Fruit fly (Drosophila melanogaster) whole organism, embryonic: ENCODE measurements around the gene cni.

Source experiments
- CG10209 ChIP-seq: fragments of 200-800 bp; sonication (Bioruptor generic); optimal IDR thresholded peaks from 3 replicates; lab custom pipeline; 2017; ENCODE audit warnings: missing biosample characterization, mild to moderate bottlenecking, missing genetic modification characterization, missing genetic modification reagents
- CG10267 ChIP-seq: fragments of 200-800 bp; sonication (Bioruptor generic); optimal IDR thresholded peaks from 2 replicates; lab custom pipeline; 2018; ENCODE audit warnings: missing biosample characterization, mild to moderate bottlenecking, missing genetic modification characterization, moderate library complexity
- CG11085 ChIP-seq: fragments of 200-800 bp; sonication (Bioruptor generic); IDR thresholded peaks from 2 replicates; pipeline ENCODE4 v1.3.6; 2022; ENCODE audit warnings: missing biosample characterization, missing genetic modification characterization
- CG11247 ChIP-seq: fragments of 200-800 bp; sonication (Bioruptor generic); IDR thresholded peaks from 2 replicates; pipeline ENCODE4 v1.3.6; 2022; ENCODE audit warnings: missing biosample characterization, missing genetic modification characterization
- CG12219 ChIP-seq: fragments of 200-800 bp; sonication (Bioruptor generic); optimal IDR thresholded peaks from 3 replicates; lab custom pipeline; 2018; ENCODE audit warnings: missing biosample characterization, mild to moderate bottlenecking, missing genetic modification characterization
- CG14860 ChIP-seq: fragments of 200-800 bp; sonication (Bioruptor generic); IDR thresholded peaks from 3 replicates; pipeline ENCODE4 v1.3.6; 2022; ENCODE audit warnings: missing biosample characterization, missing genetic modification characterization; ENCODE audit not compliant: partially characterized antibody
- CG15479 ChIP-seq: fragments of 200-800 bp; sonication (Bioruptor generic); optimal IDR thresholded peaks from 3 replicates; lab custom pipeline; 2019; ENCODE audit warnings: missing biosample characterization, mild to moderate bottlenecking, missing genetic modification characterization, moderate library complexity
- CG17186 ChIP-seq: fragments of 200-800 bp; sonication (Bioruptor generic); optimal IDR thresholded peaks from 3 replicates; lab custom pipeline; 2017; ENCODE audit warnings: missing biosample characterization, missing genetic modification reagents, missing genetic modification characterization
- CG17361 ChIP-seq: fragments of 200-800 bp; sonication (Bioruptor generic); IDR thresholded peaks from 3 replicates; pipeline ENCODE4 v1.3.6; 2022; ENCODE audit warnings: missing biosample characterization, missing genetic modification characterization
- CG17829 ChIP-seq: fragments of 200-800 bp; optimal IDR thresholded peaks from 2 replicates; lab custom pipeline; 2019; ENCODE audit warnings: missing biosample characterization, mild to moderate bottlenecking, missing genetic modification characterization, moderate library complexity
- CG2202 ChIP-seq: fragments of 200-800 bp; sonication (Bioruptor generic); optimal IDR thresholded peaks from 2 replicates; lab custom pipeline; 2018; ENCODE audit warnings: missing biosample characterization, mild to moderate bottlenecking, missing genetic modification characterization
- CG2889 ChIP-seq: fragments of 200-800 bp; sonication (Bioruptor generic); IDR thresholded peaks from 3 replicates; pipeline ENCODE4 v1.3.6; 2022; ENCODE audit warnings: missing biosample characterization, missing genetic modification characterization
- CG30431 ChIP-seq: fragments of 200-800 bp; sonication (Bioruptor generic); optimal IDR thresholded peaks from 2 replicates; lab custom pipeline; 2017; ENCODE audit warnings: missing biosample characterization, missing genetic modification characterization
- CG31365 ChIP-seq: fragments of 200-800 bp; sonication (Bioruptor generic); optimal IDR thresholded peaks from 2 replicates; lab custom pipeline; 2018; ENCODE audit warnings: missing biosample characterization, mild to moderate bottlenecking, missing genetic modification characterization
- CG34422 ChIP-seq: fragments of 200-800 bp; sonication (Bioruptor generic); IDR thresholded peaks from 3 replicates; pipeline ENCODE4 v1.3.6; 2022; ENCODE audit warnings: missing biosample characterization, missing genetic modification characterization
- CG3838 ChIP-seq: fragments of 200-800 bp; sonication (Bioruptor generic); optimal IDR thresholded peaks from 3 replicates; lab custom pipeline; 2016; ENCODE audit warnings: missing biosample characterization, missing genetic modification characterization
- CG4282 ChIP-seq: fragments of 200-800 bp; sonication (Bioruptor generic); optimal IDR thresholded peaks from 2 replicates; lab custom pipeline; 2016; ENCODE audit warnings: missing biosample characterization, missing genetic modification characterization
- CG5953 ChIP-seq: fragments of 200-800 bp; sonication (Bioruptor generic); IDR thresholded peaks from 2 replicates; pipeline ENCODE4 v1.3.6; 2022; ENCODE audit warnings: missing biosample characterization, missing genetic modification characterization
- CG7745 ChIP-seq: fragments of 200-800 bp; sonication (Bioruptor generic); optimal IDR thresholded peaks from 2 replicates; lab custom pipeline; 2018; ENCODE audit warnings: missing biosample characterization, mild to moderate bottlenecking, missing genetic modification characterization, moderate library complexity
- CG7839 ChIP-seq: fragments of 200-800 bp; sonication (Bioruptor generic); optimal IDR thresholded peaks from 3 replicates; lab custom pipeline; 2018; ENCODE audit warnings: missing biosample characterization, mild to moderate bottlenecking, missing genetic modification characterization, moderate library complexity
- CG8944 ChIP-seq: fragments of 200-800 bp; sonication (Bioruptor generic); optimal IDR thresholded peaks from 3 replicates; lab custom pipeline; 2016; ENCODE audit warnings: missing biosample characterization, missing genetic modification characterization
- CG9817 ChIP-seq: fragments of 200-800 bp; sonication (Bioruptor generic); optimal IDR thresholded peaks from 2 replicates; lab custom pipeline; 2018; ENCODE audit warnings: missing biosample characterization, mild to moderate bottlenecking, missing genetic modification characterization, moderate library complexity
- Dad ChIP-seq: fragments of 200-800 bp; sonication (Bioruptor generic); optimal IDR thresholded peaks from 3 replicates; lab custom pipeline; 2016; ENCODE audit warnings: missing biosample characterization, missing genetic modification characterization
- Doc3 ChIP-seq: fragments of 200-800 bp; sonication (Bioruptor generic); IDR thresholded peaks from 3 replicates; pipeline ENCODE4 v1.3.6; 2022; ENCODE audit warnings: missing biosample characterization, missing genetic modification characterization; ENCODE audit not compliant: partially characterized antibody
- Ets97D ChIP-seq: fragments of 200-800 bp; sonication (Bioruptor generic); optimal IDR thresholded peaks from 3 replicates; lab custom pipeline; 2016; ENCODE audit warnings: missing biosample characterization, missing genetic modification characterization
- Gsc ChIP-seq: fragments of 200-800 bp; sonication (Bioruptor generic); IDR thresholded peaks from 2 replicates; pipeline ENCODE4 v1.3.6; 2022; ENCODE audit warnings: missing biosample characterization, missing genetic modification characterization
- Hand ChIP-seq: fragments of 200-800 bp; sonication (Bioruptor generic); optimal IDR thresholded peaks from 2 replicates; lab custom pipeline; 2017; ENCODE audit warnings: mild to moderate bottlenecking, missing biosample characterization, missing genetic modification reagents, missing genetic modification characterization
- Jarid2 ChIP-seq: fragments of 200-800 bp; sonication (Bioruptor generic); optimal IDR thresholded peaks from 3 replicates; lab custom pipeline; 2017; ENCODE audit warnings: mild to moderate bottlenecking, missing biosample characterization, missing genetic modification reagents, missing genetic modification characterization
- Mes4 ChIP-seq: fragments of 200-800 bp; sonication (Bioruptor generic); optimal IDR thresholded peaks from 2 replicates; lab custom pipeline; 2016; ENCODE audit warnings: missing biosample characterization, missing genetic modification characterization
- NK7.1 ChIP-seq: fragments of 200-800 bp; sonication (Bioruptor generic); optimal IDR thresholded peaks from 3 replicates; lab custom pipeline; 2016; ENCODE audit warnings: missing biosample characterization, missing genetic modification characterization
- Scr ChIP-seq: fragments of 200-800 bp; sonication (Bioruptor generic); IDR thresholded peaks from 2 replicates; pipeline ENCODE4 v1.3.6; 2022; ENCODE audit warnings: missing biosample characterization, missing genetic modification characterization; ENCODE audit not compliant: partially characterized antibody
- TFAM ChIP-seq: fragments of 200-800 bp; sonication (Bioruptor generic); optimal IDR thresholded peaks from 2 replicates; lab custom pipeline; 2017; ENCODE audit warnings: missing biosample characterization, missing genetic modification characterization, inconsistent platforms
- Usf ChIP-seq: fragments of 200-800 bp; sonication (Bioruptor generic); optimal IDR thresholded peaks from 2 replicates; lab custom pipeline; 2017; ENCODE audit warnings: missing genotype, missing biosample characterization, missing genetic modification characterization
- az2 ChIP-seq: fragments of 200-800 bp; sonication (Bioruptor generic); optimal IDR thresholded peaks from 3 replicates; lab custom pipeline; 2016; ENCODE audit warnings: missing biosample characterization, missing genetic modification characterization
- chm ChIP-seq: fragments of 200-800 bp; sonication (Bioruptor generic); IDR thresholded peaks from 2 replicates; pipeline ENCODE4 v1.3.6; 2022; ENCODE audit warnings: missing biosample characterization, missing genetic modification characterization
- cwo ChIP-seq: fragments of 200-800 bp; sonication (Bioruptor generic); optimal IDR thresholded peaks from 3 replicates; lab custom pipeline; 2017; ENCODE audit warnings: missing biosample characterization, missing genetic modification characterization, mild to moderate bottlenecking, moderate library complexity, missing genetic modification reagents
- danr ChIP-seq: fragments of 200-800 bp; sonication (Bioruptor generic); IDR thresholded peaks from 2 replicates; pipeline ENCODE4 v1.3.6; 2022; ENCODE audit warnings: missing biosample characterization, missing genetic modification characterization
- grau ChIP-seq: fragments of 200-800 bp; optimal IDR thresholded peaks from 3 replicates; lab custom pipeline; 2019; ENCODE audit warnings: missing biosample characterization, mild to moderate bottlenecking, missing genetic modification characterization, moderate library complexity
- h ChIP-seq: fragments of >200 bp; optimal IDR thresholded peaks from 2 replicates; lab custom pipeline; 2017
- hbn ChIP-seq: fragments of 200-800 bp; sonication (Bioruptor generic); IDR thresholded peaks from 2 replicates; pipeline ENCODE4 v1.3.6; 2022; ENCODE audit warnings: missing biosample characterization, missing genetic modification characterization; ENCODE audit not compliant: partially characterized antibody
- mam ChIP-seq: fragments of 200-800 bp; sonication (Bioruptor generic); optimal IDR thresholded peaks from 3 replicates; lab custom pipeline; 2016; ENCODE audit warnings: missing biosample characterization, missing genetic modification characterization
- pros ChIP-seq: fragments of 200-800 bp; sonication (Bioruptor generic); optimal IDR thresholded peaks from 3 replicates; lab custom pipeline; 2019; ENCODE audit warnings: missing biosample characterization, mild to moderate bottlenecking, missing genetic modification characterization, moderate library complexity
- pum ChIP-seq: fragments of 200-800 bp; sonication (Bioruptor generic); optimal IDR thresholded peaks from 2 replicates; lab custom pipeline; 2016; ENCODE audit warnings: missing biosample characterization, missing genetic modification characterization
- scrt ChIP-seq: fragments of 200-800 bp; sonication (Bioruptor generic); optimal IDR thresholded peaks from 2 replicates; lab custom pipeline; 2018; ENCODE audit warnings: missing biosample characterization, mild to moderate bottlenecking, missing genetic modification characterization, moderate library complexity
- slp2 ChIP-seq: fragments of 200-800 bp; sonication (Bioruptor generic); optimal IDR thresholded peaks from 2 replicates; lab custom pipeline; 2016; ENCODE audit warnings: missing biosample characterization, missing genetic modification characterization
- toy ChIP-seq: fragments of 200-800 bp; sonication (Bioruptor generic); IDR thresholded peaks from 2 replicates; pipeline ENCODE4 v1.3.6; 2022; ENCODE audit warnings: missing biosample characterization, missing genetic modification characterization
- trem ChIP-seq: fragments of 200-800 bp; optimal IDR thresholded peaks from 3 replicates; lab custom pipeline; 2019; ENCODE audit warnings: missing biosample characterization, mild to moderate bottlenecking, missing genetic modification characterization, moderate library complexity
- ttk ChIP-seq: fragments of 200-800 bp; sonication (Bioruptor generic); IDR thresholded peaks from 2 replicates; pipeline ENCODE4 v2.1.2; 2022; ENCODE audit warnings: missing biosample characterization, missing genetic modification characterization
- vfl ChIP-seq: fragments of 200-800 bp; sonication (Bioruptor generic); optimal IDR thresholded peaks from 2 replicates; lab custom pipeline; 2016; ENCODE audit warnings: missing biosample characterization, missing genetic modification characterization
- wor ChIP-seq: fragments of 200-800 bp; sonication (Bioruptor generic); IDR thresholded peaks from 2 replicates; pipeline ENCODE4 v1.3.6; 2022; ENCODE audit warnings: missing biosample characterization, missing genetic modification characterization

cni gene

DNA sequence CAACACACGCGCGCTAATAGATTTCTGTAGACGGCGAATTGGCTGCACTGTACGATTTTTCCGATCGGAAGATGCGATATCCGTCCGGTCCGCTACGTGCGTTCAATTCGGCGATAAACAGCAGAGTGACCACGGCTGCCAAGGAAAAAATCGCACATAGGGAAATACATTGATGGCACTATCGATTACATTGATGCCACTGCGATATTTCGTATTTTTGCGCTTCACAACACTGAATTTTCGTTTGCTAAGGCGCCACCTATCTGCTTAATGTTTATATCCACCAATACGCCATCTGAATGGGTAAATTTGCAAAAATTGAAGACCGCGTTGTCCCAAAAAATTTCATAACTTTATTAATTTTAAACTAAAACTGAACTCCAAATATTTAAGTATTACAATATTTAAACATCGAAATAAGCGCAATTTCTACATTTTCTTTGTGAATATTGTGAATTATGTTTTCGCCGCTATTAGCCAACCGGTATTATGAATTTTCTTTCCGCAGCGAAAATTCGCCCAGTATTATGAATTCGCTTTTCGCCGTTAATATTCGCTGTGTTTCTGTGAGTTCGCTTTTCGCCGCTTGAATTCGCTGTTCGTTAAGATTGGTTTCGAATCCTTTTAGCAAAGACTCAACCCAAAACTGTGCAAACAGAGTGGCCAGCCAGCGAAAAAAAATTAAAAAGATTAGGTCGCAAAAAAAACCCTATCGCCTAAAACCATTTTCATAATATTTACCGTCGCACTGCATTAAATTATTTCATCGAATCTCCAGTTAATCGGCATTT lies 22.7 kb downstream of the cni start, which contains the start of the genes crp and pkaap (continued):
- TF ChIP-seq danr, result no peak
- TF ChIP-seq CG17186 (GFP tag; lab: Kevin White, UChicago), result peak; percentile 71
- no peak for TF ChIP-seq CG15479 (GFP tag; lab: Kevin White, UChicago)
- peak; percentile 82 for TF ChIP-seq az2 (GFP tag; lab: Kevin White, UChicago)
- peak; percentile 15 for TF ChIP-seq CG12219 (GFP tag; lab: Kevin White, UChicago)
- TF ChIP-seq CG5953 (GFP tag; lab: Robert Waterston, UW), result no peak
- no peak for TF ChIP-seq ttk (GFP tag; lab: Robert Waterston, UW)
- TF ChIP-seq Gsc, result no peak
- TF ChIP-seq trem (tag; lab: Kevin White, UChicago), result peak; percentile 62
- TF ChIP-seq h (lab: Kevin White, UChicago), result no peak
- TF ChIP-seq wor (GFP tag; lab: Robert Waterston, UW), result no peak
- no peak for TF ChIP-seq Scr
- TF ChIP-seq slp2 (GFP tag; lab: Kevin White, UChicago), result peak; percentile 86
- TF ChIP-seq CG14860 (GFP tag; lab: Robert Waterston, UW), result no peak
- no peak for TF ChIP-seq CG11085 (GFP tag; lab: Robert Waterston, UW)
- peak; percentile 6 for TF ChIP-seq CG30431 (GFP tag; lab: Kevin White, UChicago)
- peak; percentile 47 for TF ChIP-seq Usf (GFP tag; lab: Kevin White, UChicago)
- peak; percentile 93 for TF ChIP-seq CG8944 (GFP tag; lab: Kevin White, UChicago)
- TF ChIP-seq CG17829 (tag; lab: Kevin White, UChicago), result peak; percentile 74
- TF ChIP-seq Jarid2 (GFP tag; lab: Kevin White, UChicago), result peak; percentile 94
- TF ChIP-seq Doc3 (GFP tag; lab: Robert Waterston, UW), result no peak
- TF ChIP-seq CG10209 (GFP tag; lab: Kevin White, UChicago), result peak; percentile 71
- TF ChIP-seq Ets97D (GFP tag; lab: Kevin White, UChicago), result peak; percentile 93
- peak; percentile 79 for TF ChIP-seq CG4282
- TF ChIP-seq scrt, result peak; percentile 63
- TF ChIP-seq chm (GFP tag; lab: Robert Waterston, UW), result no peak
- TF ChIP-seq CG2889, result no peak
- TF ChIP-seq CG31365, result peak; percentile 66
- peak; percentile 64 for TF ChIP-seq Hand (GFP tag; lab: Kevin White, UChicago)
- no peak for TF ChIP-seq CG7839
- peak; percentile 41 for TF ChIP-seq CG2202 (tag; lab: Kevin White, UChicago)
- peak; percentile 34 for TF ChIP-seq CG7745 (tag; lab: Kevin White, UChicago)
- TF ChIP-seq TFAM (GFP tag; lab: Kevin White, UChicago), result no peak
- no peak for TF ChIP-seq CG11247 (GFP tag; lab: Robert Waterston, UW)
- TF ChIP-seq mam (GFP tag; lab: Kevin White, UChicago), result peak; percentile 91
- TF ChIP-seq vfl (GFP tag; lab: Kevin White, UChicago), result peak; percentile 78
- TF ChIP-seq pros, result peak; percentile 23
- TF ChIP-seq Mes4 (GFP tag; lab: Kevin White, UChicago), result peak; percentile 72
- peak; percentile 87 for TF ChIP-seq pum (GFP tag; lab: Kevin White, UChicago)
- no peak for TF ChIP-seq toy (GFP tag; lab: Robert Waterston, UW)
- TF ChIP-seq CG3838 (GFP tag; lab: Kevin White, UChicago), result no peak
- no peak for TF ChIP-seq CG34422
- TF ChIP-seq CG9817 (tag; lab: Kevin White, UChicago), result peak; percentile 70
- no peak for TF ChIP-seq CG17361 (GFP tag; lab: Robert Waterston, UW)
- peak; percentile 59 for TF ChIP-seq cwo
- TF ChIP-seq hbn (GFP tag; lab: Robert Waterston, UW), result no peak
- peak; percentile 87 for TF ChIP-seq Dad (GFP tag; lab: Kevin White, UChicago)
- TF ChIP-seq NK7.1, result peak; percentile 65
- TF ChIP-seq CG10267 (tag; lab: Kevin White, UChicago), result peak; percentile 100
- peak; percentile 69 for TF ChIP-seq grau (tag; lab: Kevin White, UChicago)
